Worm (Caenorhabditis elegans) whole organism, L3 larva: ENCODE results near the gene gln-5.

ENCODE experiments used
- eor-1 ChIP-seq, 2 experiments: fragments of 150-350 bp; optimal IDR thresholded peaks; 2 replicates each; lab custom pipeline; 2014 to 2018; ENCODE audit warnings: missing biosample characterization in 2 of 2, missing genetic modification characterization in 2 of 2
- fkh-10 ChIP-seq: sonication (generic microtip); optimal IDR thresholded peaks from 2 replicates; lab custom pipeline; 2017; ENCODE audit warnings: missing biosample characterization, missing genetic modification reagents, missing genetic modification characterization
- fkh-2 ChIP-seq: fragments of 150-350 bp; optimal IDR thresholded peaks from 2 replicates; lab custom pipeline; 2014; ENCODE audit warnings: missing biosample characterization, missing genetic modification reagents, missing genetic modification characterization
- nhr-237 ChIP-seq: fragments of 150-350 bp; optimal IDR thresholded peaks from 2 replicates; lab custom pipeline; 2014; ENCODE audit warnings: missing biosample characterization, missing genetic modification characterization
- nhr-25 ChIP-seq: sonication (generic microtip); optimal IDR thresholded peaks from 2 replicates; lab custom pipeline; 2017; ENCODE audit warnings: missing biosample characterization, missing genetic modification characterization
- pha-4 ChIP-seq: fragments of 150-350 bp; optimal IDR thresholded peaks from 2 replicates; lab custom pipeline; 2014; ENCODE audit warnings: missing biosample characterization, missing genetic modification reagents, missing genetic modification characterization
- pqm-1 ChIP-seq: fragments of 150-350 bp; optimal IDR thresholded peaks from 2 replicates; lab custom pipeline; 2017; ENCODE audit warnings: missing biosample characterization, missing genetic modification characterization, inconsistent platforms
- unc-62 ChIP-seq: fragments of 150-350 bp; sonication (generic microtip); optimal IDR thresholded peaks from 4 replicates; lab custom pipeline; 2014; ENCODE audit warnings: missing biosample characterization, missing genetic modification reagents, missing genetic modification characterization
- zag-1 ChIP-seq: fragments of 150-350 bp; optimal IDR thresholded peaks from 2 replicates; lab custom pipeline; 2014; ENCODE audit warnings: missing biosample characterization, missing genetic modification characterization
- ztf-11 ChIP-seq: fragments of 150-350 bp; optimal IDR thresholded peaks from 2 replicates; lab custom pipeline; 2014; ENCODE audit warnings: missing biosample characterization, missing genetic modification characterization

ce11 chrIV:17291629-17292199 is 18.3 kb upstream of the gln-5 start, which contains the start of the genes T28F3.11 and slc-17.4:
- no peak for TF ChIP-seq unc-62 (GFP tag; lab: Kevin White, UChicago)
- no peak for TF ChIP-seq pha-4 (tag; lab: Kevin White, UChicago)
- no peak for TF ChIP-seq fkh-10 (GFP tag; lab: Kevin White, UChicago)
- TF ChIP-seq zag-1 (tag; lab: Kevin White, UChicago) = no peak
- TF ChIP-seq ztf-11 (tag; lab: Kevin White, UChicago) = no peak
- TF ChIP-seq nhr-25 (tag; lab: Kevin White, UChicago) = no peak
- TF ChIP-seq eor-1 (tag; optimal IDR thresholded peaks at IDR 0.05; lab: Kevin White, UChicago) = no peak
- no peak for TF ChIP-seq nhr-237 (tag; lab: Kevin White, UChicago)
- TF ChIP-seq fkh-2 (tag; lab: Kevin White, UChicago) = no peak
- no peak for TF ChIP-seq pqm-1 (tag; lab: Kevin White, UChicago)
